Fruit fly (Drosophila melanogaster): ENCODE measurements around the gene Aos1.
A peak's percentile ranks its signal among the peaks of the same experiment; 100 is the strongest.

Aos1 gene

DNA sequence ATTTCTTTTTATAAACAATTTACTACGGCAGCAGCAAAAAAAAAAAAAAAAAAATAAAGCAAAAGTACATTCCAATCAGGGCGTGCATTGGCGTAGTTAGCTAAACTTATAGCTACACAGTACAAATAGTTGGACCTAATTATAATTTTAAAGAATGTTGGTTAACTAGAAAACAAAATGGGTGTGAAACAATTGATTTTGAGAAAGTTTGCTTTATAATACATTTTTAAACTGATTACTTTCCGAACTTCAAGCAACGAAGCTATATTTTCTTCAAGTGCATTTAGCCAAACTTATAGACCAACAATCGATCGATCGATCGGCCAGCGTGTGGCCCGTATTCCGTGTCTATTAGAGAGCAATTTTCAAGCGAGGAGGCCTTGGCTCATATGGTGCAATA, 17.8 kb upstream of the Aos1 start (continued):
- TF ChIP-seq odd (GFP tag; optimal IDR thresholded peaks at IDR 0.05) (peak; percentile 6), CG1024 (GFP tag; IDR thresholded peaks at IDR 0.05) (no peak), CG6689 (GFP tag; IDR thresholded peaks at IDR 0.05) (0 out of 2 replicates have a peak, but pooled peaks have one; percentile 8), CG2199 (GFP tag; IDR thresholded peaks at IDR 0.05) (no peak), sqz (GFP tag; optimal IDR thresholded peaks at IDR 0.05) (no peak), CG13894 (tag; optimal IDR thresholded peaks at IDR 0.05) (no peak), gsb-n (tag; optimal IDR thresholded peaks at IDR 0.05) (no peak), Doc3 (GFP tag; IDR thresholded peaks at IDR 0.05; ENCODE audit: partially characterized antibody) (no peak), tll (GFP tag; optimal IDR thresholded peaks at IDR 0.05) (no peak), Meics (GFP tag; optimal IDR thresholded peaks at IDR 0.05) (peak; percentile 12), Ets97D (GFP tag; optimal IDR thresholded peaks at IDR 0.05) (no peak), sd (tag; optimal IDR thresholded peaks at IDR 0.05) (no peak), Drgx (GFP tag; IDR thresholded peaks at IDR 0.05) (peak; percentile 13; the same call in 1 of the 2 replicates), Ets65A (GFP tag) (peak; percentile 49), ara (GFP tag; IDR thresholded peaks at IDR 0.05) (no peak), disco-r (GFP tag; optimal IDR thresholded peaks at IDR 0.05) (no peak), MESR4 (GFP tag; optimal IDR thresholded peaks at IDR 0.05) (no peak), CG32767 (GFP tag; IDR thresholded peaks at IDR 0.05) (no peak), chn (GFP tag; optimal IDR thresholded peaks at IDR 0.05) (no peak), row (GFP tag; IDR thresholded peaks at IDR 0.05) (peak; percentile 42), CG14441 (GFP tag; IDR thresholded peaks at IDR 0.05) (peak; percentile 14; the same call in 1 of the 2 replicates), Stat92E (GFP tag; optimal IDR thresholded peaks at IDR 0.05) (no peak), Sox102F (GFP tag; optimal IDR thresholded peaks at IDR 0.05) (peak; percentile 73), slbo (GFP tag; IDR thresholded peaks at IDR 0.05) (peak; percentile 40; the same call in 1 of the 2 replicates), Rx (GFP tag; IDR thresholded peaks at IDR 0.05) (no peak), CG10431 (GFP tag; optimal IDR thresholded peaks at IDR 0.05) (no peak), ATbp (GFP tag; optimal IDR thresholded peaks at IDR 0.05) (no peak), CG12236 (GFP tag; optimal IDR thresholded peaks at IDR 0.05) (no peak), Sry-δ (GFP tag; optimal IDR thresholded peaks at IDR 0.05) (no peak), rib (GFP tag; IDR thresholded peaks at IDR 0.05) (no peak), CG17829 (tag; optimal IDR thresholded peaks at IDR 0.05) (peak; percentile 9), CG6791 (GFP tag; IDR thresholded peaks at IDR 0.05; ENCODE audit: partially characterized antibody) (no peak), pan (optimal IDR thresholded peaks at IDR 0.05) (no peak), pan (GFP tag; optimal IDR thresholded peaks at IDR 0.05 in 1 of 2, IDR thresholded peaks at IDR 0.05 in 1 of 2) (peak in 1 of 2 experiments; percentile 67), run (tag; optimal IDR thresholded peaks at IDR 0.05) (no peak), slou (GFP tag; optimal IDR thresholded peaks at IDR 0.05) (no peak), CG3065 (GFP tag; optimal IDR thresholded peaks at IDR 0.05) (no peak), CG6272 (GFP tag; IDR thresholded peaks at IDR 0.05) (no peak), CG10979 (tag; optimal IDR thresholded peaks at IDR 0.05) (peak; percentile 12), CG31224 (GFP tag; IDR thresholded peaks at IDR 0.05) (no peak), knrl (GFP tag; IDR thresholded peaks at IDR 0.05; ENCODE audit: partially characterized antibody) (no peak), CG7556 (GFP tag; optimal IDR thresholded peaks at IDR 0.05) (peak; percentile 4), Awh (GFP tag; IDR thresholded peaks at IDR 0.05) (no peak), Ada2b (GFP tag; IDR thresholded peaks at IDR 0.05) (peak; percentile 31; the same call in 1 of the 2 replicates), Rfx (GFP tag; IDR thresholded peaks at IDR 0.05) (peak; percentile 23; the same call in 1 of the 2 replicates), CG7357 (GFP tag; IDR thresholded peaks at IDR 0.05) (0 out of 3 replicates have a peak, but pooled peaks have one; percentile 7), Usf (GFP tag; optimal IDR thresholded peaks at IDR 0.05) (no peak), dpn (GFP tag; optimal IDR thresholded peaks at IDR 0.05) (peak in 1 of 2 experiments; percentile 22), unpg (GFP tag; optimal IDR thresholded peaks at IDR 0.05) (peak; percentile 52), en (GFP tag; optimal IDR thresholded peaks at IDR 0.05) (no peak), CG9609 (GFP tag; optimal IDR thresholded peaks at IDR 0.05) (no peak)
